Worm (Caenorhabditis elegans): ENCODE data around the gene EGAP4.1.

DNA sequence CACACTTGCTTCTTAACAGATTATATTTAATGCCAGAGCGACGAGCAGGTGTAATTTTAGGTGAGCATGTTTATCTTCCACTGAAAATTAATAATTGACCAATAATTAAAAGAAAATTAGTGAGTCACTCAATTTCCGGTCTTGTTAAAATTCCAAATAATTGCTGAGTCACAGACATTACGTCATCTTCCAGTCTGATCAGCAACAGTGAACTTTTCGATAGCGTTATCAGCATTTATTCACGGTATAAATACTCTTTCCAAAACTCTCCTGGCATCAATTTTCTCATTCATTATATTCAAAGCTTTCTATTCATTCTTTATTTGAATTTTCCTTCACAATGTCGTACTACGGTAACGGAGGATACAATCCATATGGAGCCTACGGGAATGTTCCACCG lies 17.8 kb downstream of the EGAP4.1 start, which contains the start of gene kreg-1:
- TF ChIP-seq ztf-23 (GFP tag; IDR thresholded peaks at IDR 0.05) (no peak), ref-1 (GFP tag; conservative IDR thresholded peaks at IDR 0.05) (no peak), tab-1 (GFP tag; IDR thresholded peaks at IDR 0.05) (no peak), flt-1 (GFP tag; IDR thresholded peaks at IDR 0.05) (no peak), ztf-29 (GFP tag; IDR thresholded peaks at IDR 0.05) (no peak), klf-2 (GFP tag; conservative IDR thresholded peaks at IDR 0.05) (no peak), med-1 (GFP tag; optimal IDR thresholded peaks at IDR 0.05; ENCODE audit: insufficient read depth) (no peak)
